Worm (Caenorhabditis elegans) whole organism, young adult: ENCODE data around the gene F58B4.5.
A peak's percentile ranks its signal among the peaks of the same experiment; 100 is the strongest.

Experiments used
- B0019.2 ChIP-seq: fragments of 200-800 bp; sonication (Bioruptor generic); conservative IDR thresholded peaks from 2 replicates; pipeline ENCODE4 v1.3.6; 2022; ENCODE audit warnings: missing genetic modification reagents, missing genetic modification characterization, missing compliant biosample characterization
- D2030.7 ChIP-seq: fragments of 200-800 bp; sonication (Bioruptor generic); IDR thresholded peaks from 2 replicates; pipeline ENCODE4 v1.3.6; 2022; ENCODE audit warnings: missing genetic modification reagents, missing genetic modification characterization, missing compliant biosample characterization
- F22D6.2 ChIP-seq: sonication (generic microtip); optimal IDR thresholded peaks from 2 replicates; lab custom pipeline; 2016; ENCODE audit warnings: mild to moderate bottlenecking, missing genetic modification characterization, missing compliant biosample characterization
- F49E8.2 ChIP-seq: sonication (generic microtip); optimal IDR thresholded peaks from 3 replicates; lab custom pipeline; 2017; ENCODE audit warnings: missing genetic modification characterization, mild to moderate bottlenecking, missing compliant biosample characterization, antibody characterized with exemption, moderate library complexity; ENCODE audit not compliant: insufficient read depth
- F52B5.7 ChIP-seq: sonication (generic microtip); optimal IDR thresholded peaks from 2 replicates; lab custom pipeline; 2016; ENCODE audit warnings: mild to moderate bottlenecking, missing genetic modification characterization, missing compliant biosample characterization
- F57A8.1 ChIP-seq: fragments of 200-800 bp; sonication (Bioruptor generic); optimal IDR thresholded peaks from 2 replicates; lab custom pipeline; 2018; ENCODE audit warnings: mild to moderate bottlenecking, missing genetic modification characterization, moderate library complexity, missing compliant biosample characterization
- K12H6.12 ChIP-seq: fragments of 200-800 bp; sonication (Bioruptor generic); optimal IDR thresholded peaks from 2 replicates; lab custom pipeline; 2018; ENCODE audit warnings: mild to moderate bottlenecking, missing genetic modification characterization, missing compliant biosample characterization
- Y53G8AR.9 ChIP-seq: fragments of 200-800 bp; sonication (Bioruptor generic); conservative IDR thresholded peaks from 2 replicates; pipeline ENCODE4 v1.3.6; 2022; ENCODE audit warnings: missing genetic modification reagents, missing genetic modification characterization, missing compliant biosample characterization
- Y56A3A.18 ChIP-seq: fragments of 200-800 bp; sonication (Bioruptor generic); IDR thresholded peaks from 2 replicates; pipeline ENCODE4 v1.3.6; 2022; ENCODE audit warnings: missing genetic modification reagents, missing genetic modification characterization, missing compliant biosample characterization
- Y95B8A.8 ChIP-seq: fragments of 200-800 bp; sonication (Bioruptor generic); IDR thresholded peaks from 2 replicates; pipeline ENCODE4 v1.3.6; 2022; ENCODE audit warnings: missing genetic modification reagents, missing genetic modification characterization, missing compliant biosample characterization
- akir-1 ChIP-seq: fragments of 200-800 bp; sonication (Bioruptor generic); optimal IDR thresholded peaks from 2 replicates; lab custom pipeline; 2018; ENCODE audit warnings: mild to moderate bottlenecking, missing genetic modification characterization, moderate library complexity, missing compliant biosample characterization
- ama-1 ChIP-seq, 3 experiments: fragments of 150-350 bp in 1 of 3; sonication (generic microtip) in 2 of 3; optimal IDR thresholded peaks; 2 replicates each; lab custom pipeline; 2014 to 2018; ENCODE audit warnings: missing biosample characterization in 2 of 3, missing genetic modification characterization in 2 of 3, missing genetic modification reagents in 2 of 3
- attf-3 ChIP-seq: fragments of 200-800 bp; sonication (Bioruptor generic); conservative IDR thresholded peaks from 2 replicates; pipeline ENCODE4 v1.3.6; 2022; ENCODE audit warnings: missing genetic modification reagents, missing genetic modification characterization, missing compliant biosample characterization
- attf-5 ChIP-seq: fragments of 200-800 bp; sonication (Bioruptor generic); optimal IDR thresholded peaks from 2 replicates; lab custom pipeline; 2018; ENCODE audit warnings: mild to moderate bottlenecking, missing genetic modification characterization, missing compliant biosample characterization
- attf-6 ChIP-seq: fragments of 200-800 bp; sonication (Bioruptor generic); IDR thresholded peaks from 2 replicates; pipeline ENCODE4 v1.3.6; 2022; ENCODE audit warnings: missing genetic modification reagents, missing genetic modification characterization, missing compliant biosample characterization
- bed-1 ChIP-seq: fragments of 200-800 bp; sonication (Bioruptor generic); IDR thresholded peaks from 2 replicates; pipeline ENCODE4 v1.3.6; 2022; ENCODE audit warnings: missing genetic modification reagents, missing genetic modification characterization, missing compliant biosample characterization
- cebp-1 ChIP-seq, 2 experiments: fragments of 200-800 bp in 1 of 2; sonication (Bioruptor generic) in 1 of 2; sonication (generic microtip) in 1 of 2; IDR thresholded peaks in 1 of 2; optimal IDR thresholded peaks in 1 of 2; 2 replicates each; pipeline versions ENCODE4 v1.3.6 to Lab custom; 2017 to 2022; ENCODE audit warnings: missing compliant biosample characterization in 2 of 2, missing genetic modification characterization in 2 of 2, mild to moderate bottlenecking in 1 of 2, missing genetic modification reagents in 1 of 2, moderate library complexity in 1 of 2
- ceh-40 ChIP-seq: fragments of 200-800 bp; sonication (Bioruptor generic); IDR thresholded peaks from 2 replicates; pipeline ENCODE4 v1.3.6; 2022; ENCODE audit warnings: missing genetic modification characterization, missing compliant biosample characterization
- ceh-58 ChIP-seq: fragments of 200-800 bp; sonication (Bioruptor generic); IDR thresholded peaks from 2 replicates; pipeline ENCODE4 v1.3.6; 2022; ENCODE audit warnings: missing genetic modification characterization, missing compliant biosample characterization
- dox-1 ChIP-seq: fragments of 200-800 bp; sonication (Bioruptor generic); IDR thresholded peaks from 2 replicates; pipeline ENCODE4 v1.3.6; 2022; ENCODE audit warnings: missing genetic modification reagents, missing genetic modification characterization, missing compliant biosample characterization
- dpl-1 ChIP-seq: fragments of 150-350 bp; optimal IDR thresholded peaks from 2 replicates; lab custom pipeline; 2014; ENCODE audit warnings: missing biosample characterization, missing genetic modification reagents, missing genetic modification characterization
- fkh-3 ChIP-seq: sonication (generic microtip); optimal IDR thresholded peaks from 2 replicates; lab custom pipeline; 2016; ENCODE audit warnings: mild to moderate bottlenecking, missing genetic modification characterization, missing compliant biosample characterization
- hlh-12 ChIP-seq: sonication (generic microtip); optimal IDR thresholded peaks from 2 replicates; lab custom pipeline; 2016; ENCODE audit warnings: missing genetic modification characterization, missing compliant biosample characterization
- hlh-26 ChIP-seq: fragments of 200-800 bp; sonication (Bioruptor generic); conservative IDR thresholded peaks from 2 replicates; pipeline ENCODE4 v1.3.6; 2022; ENCODE audit warnings: missing genetic modification reagents, missing genetic modification characterization, missing compliant biosample characterization
- hrde-1 ChIP-seq: sonication (generic microtip); optimal IDR thresholded peaks from 2 replicates; lab custom pipeline; 2016; ENCODE audit warnings: missing genetic modification characterization, mild to moderate bottlenecking, missing compliant biosample characterization, moderate library complexity, missing genotype, missing genetic modification reagents, borderline replicate concordance
- let-607 ChIP-seq, 2 experiments: fragments of 200-800 bp in 1 of 2; sonication (Bioruptor generic) in 1 of 2; sonication (generic microtip) in 1 of 2; optimal IDR thresholded peaks; 2 replicates each; lab custom pipeline; 2016 to 2018; ENCODE audit warnings: mild to moderate bottlenecking in 2 of 2, missing compliant biosample characterization in 2 of 2, missing genetic modification characterization in 2 of 2, moderate library complexity in 2 of 2, missing genotype in 1 of 2
- lsl-1 ChIP-seq: fragments of 200-800 bp; sonication (Bioruptor generic); optimal IDR thresholded peaks from 2 replicates; lab custom pipeline; 2018; ENCODE audit warnings: mild to moderate bottlenecking, missing genetic modification characterization, moderate library complexity, missing compliant biosample characterization
- madf-3 ChIP-seq: fragments of 200-800 bp; sonication (Bioruptor generic); IDR thresholded peaks from 2 replicates; pipeline ENCODE4 v1.3.6; 2022; ENCODE audit warnings: missing genetic modification reagents, missing genetic modification characterization, missing compliant biosample characterization
- mel-28 ChIP-seq: sonication (generic microtip); optimal IDR thresholded peaks from 2 replicates; lab custom pipeline; 2016; ENCODE audit warnings: borderline replicate concordance, mild to moderate bottlenecking, missing genetic modification characterization, missing compliant biosample characterization
- nfya-2 ChIP-seq: fragments of 200-800 bp; sonication (Bioruptor generic); IDR thresholded peaks from 2 replicates; pipeline ENCODE4 v1.3.6; 2022; ENCODE audit warnings: missing genetic modification reagents, missing genetic modification characterization, missing compliant biosample characterization
- nhr-120 ChIP-seq: fragments of 200-800 bp; sonication (Bioruptor generic); IDR thresholded peaks from 2 replicates; pipeline ENCODE4 v1.3.6; 2022; ENCODE audit warnings: missing genetic modification characterization, missing compliant biosample characterization
- nhr-80 ChIP-seq: sonication (generic microtip); optimal IDR thresholded peaks from 2 replicates; lab custom pipeline; 2016; ENCODE audit warnings: missing genetic modification characterization, missing compliant biosample characterization
- repo-1 ChIP-seq: sonication (generic microtip); optimal IDR thresholded peaks from 2 replicates; lab custom pipeline; 2017; ENCODE audit warnings: mild to moderate bottlenecking, missing genetic modification characterization, missing compliant biosample characterization
- rpc-1 ChIP-seq, 2 experiments: fragments of 150-350 bp in 1 of 2; sonication (generic microtip) in 1 of 2; optimal IDR thresholded peaks; 2 replicates each; lab custom pipeline; 2014 to 2018; ENCODE audit warnings: missing biosample characterization in 1 of 2, missing genetic modification characterization in 1 of 2, missing genetic modification reagents in 1 of 2, missing genotype in 1 of 2
- sea-2 ChIP-seq: fragments of 200-800 bp; sonication (Bioruptor generic); IDR thresholded peaks from 2 replicates; pipeline ENCODE4 v1.3.6; 2022; ENCODE audit warnings: missing genetic modification characterization, missing compliant biosample characterization
- snpc-1.3 ChIP-seq: sonication (generic microtip); optimal IDR thresholded peaks from 2 replicates; lab custom pipeline; 2017; ENCODE audit warnings: missing genetic modification characterization, mild to moderate bottlenecking, missing compliant biosample characterization, antibody characterized with exemption, moderate library complexity, missing genotype, missing genetic modification reagents; ENCODE audit not compliant: insufficient read depth
- tbp1 ChIP-seq: fragments of 200-800 bp; sonication (Bioruptor generic); optimal IDR thresholded peaks from 2 replicates; lab custom pipeline; 2018; ENCODE audit warnings: mild to moderate bottlenecking, missing genetic modification characterization, missing compliant biosample characterization
- tlf-1 ChIP-seq: fragments of 200-800 bp; sonication (Bioruptor generic); optimal IDR thresholded peaks from 2 replicates; lab custom pipeline; 2018; ENCODE audit warnings: mild to moderate bottlenecking, missing genetic modification characterization, missing compliant biosample characterization
- unc-130 ChIP-seq: sonication (generic microtip); optimal IDR thresholded peaks from 2 replicates; lab custom pipeline; 2016; ENCODE audit warnings: missing genetic modification reagents, missing genetic modification characterization, missing compliant biosample characterization
- ztf-22 ChIP-seq: fragments of 200-800 bp; sonication (Bioruptor generic); optimal IDR thresholded peaks from 2 replicates; lab custom pipeline; 2018; ENCODE audit warnings: mild to moderate bottlenecking, missing genetic modification characterization, moderate library complexity, missing compliant biosample characterization
- ztf-6 ChIP-seq: fragments of 200-800 bp; sonication (Bioruptor generic); IDR thresholded peaks from 2 replicates; pipeline ENCODE4 v1.3.6; 2022; ENCODE audit warnings: missing genetic modification reagents, missing genetic modification characterization, missing compliant biosample characterization

The F58B4.5 gene

ce11 chrV:10896295-10896694, 36.2 kb upstream of the F58B4.5 start, which contains the start of gene F32D8.13 (continued):
- TF ChIP-seq cebp-1 (GFP tag; IDR thresholded peaks at IDR 0.05; lab: Robert Waterston, UW) (no peak), cebp-1 (tag; optimal IDR thresholded peaks at IDR 0.05; lab: Kevin White, UChicago) (no peak), F52B5.7 (tag; lab: Kevin White, UChicago) (no peak), nfya-2 (no peak), rpc-1 (optimal IDR thresholded peaks at IDR 0.05; lab: Kevin White, UChicago) (no peak), rpc-1 (tag; optimal IDR thresholded peaks at IDR 0.05; lab: Kevin White, UChicago) (no peak), nhr-80 (no peak), ztf-22 (GFP tag; lab: Kevin White, UChicago) (no peak), dpl-1 (GFP tag; lab: Kevin White, UChicago) (no peak), let-607 (tag; optimal IDR thresholded peaks at IDR 0.05; lab: Kevin White, UChicago) (peak in 1 of 2 experiments; percentile 40), attf-6 (0 out of 2 replicates have a peak, but pooled peaks have one; percentile 41), madf-3 (GFP tag; lab: Robert Waterston, UW) (0 out of 2 replicates have a peak, but pooled peaks have one; percentile 3), tbp1 (GFP tag; lab: Kevin White, UChicago) (no peak), D2030.7 (no peak), ama-1 (optimal IDR thresholded peaks at IDR 0.05; lab: Kevin White, UChicago) (peak; percentile 58), ama-1 (GFP tag; optimal IDR thresholded peaks at IDR 0.05; lab: Kevin White, UChicago) (no peak), tlf-1 (GFP tag; lab: Kevin White, UChicago) (no peak), fkh-3 (tag; lab: Kevin White, UChicago) (no peak)
- TF ChIP-seq, all 124 proteins: peak for 7

ce11 chrV:10896706-10897105, 35.8 kb upstream of the F58B4.5 start:
- TF ChIP-seq mel-28 (tag; lab: Kevin White, UChicago) (no peak), sea-2 (GFP tag; lab: Robert Waterston, UW) (no peak), ceh-58 (GFP tag; lab: Robert Waterston, UW) (0 out of 2 replicates have a peak, but pooled peaks have one; percentile 5), snpc-1.3 (tag; lab: Kevin White, UChicago) (no peak), Y56A3A.18 (GFP tag; lab: Robert Waterston, UW) (0 out of 2 replicates have a peak, but pooled peaks have one; percentile 10), bed-1 (no peak)

ce11 chrV:10897106-10897171, 35.6 kb upstream of the F58B4.5 start, which contains the start of gene sec-61.G:
TSS of gene sec-61.G (minus strand) at chrV:10897143.
- no peak for TF ChIP-seq rpc-1 (optimal IDR thresholded peaks at IDR 0.05; lab: Kevin White, UChicago)
- TF ChIP-seq rpc-1 (tag; optimal IDR thresholded peaks at IDR 0.05; lab: Kevin White, UChicago): no peak
- no peak for TF ChIP-seq F57A8.1 (GFP tag; lab: Kevin White, UChicago)
- TF ChIP-seq F49E8.2 (tag; lab: Kevin White, UChicago): no peak
- TF ChIP-seq hlh-12 (tag; lab: Kevin White, UChicago): no peak
- no peak for TF ChIP-seq Y53G8AR.9 (GFP tag; lab: Robert Waterston, UW)
- no peak for TF ChIP-seq sea-2 (GFP tag; lab: Robert Waterston, UW)
- no peak for TF ChIP-seq ceh-40
- TF ChIP-seq, all 124 proteins: peak for 0

- TF ChIP-seq fkh-3 (tag; lab: Kevin White, UChicago): no peak
- peak; percentile 91 for TF ChIP-seq F22D6.2 (tag; lab: Kevin White, UChicago)
- TF ChIP-seq Y95B8A.8 (GFP tag; lab: Robert Waterston, UW): peak; percentile 96
- peak; percentile 99 for TF ChIP-seq dpl-1 (GFP tag; lab: Kevin White, UChicago)
- TF ChIP-seq repo-1 (tag; lab: Kevin White, UChicago): peak; percentile 93
- peak; percentile 99 for TF ChIP-seq dox-1 (GFP tag; lab: Robert Waterston, UW)
- peak; percentile 87 for TF ChIP-seq B0019.2 (GFP tag; lab: Robert Waterston, UW)
- TF ChIP-seq attf-5 (GFP tag; lab: Kevin White, UChicago): peak; percentile 100
- TF ChIP-seq nhr-120: 0 out of 2 replicates have a peak, but pooled peaks have one; percentile 69
- TF ChIP-seq hlh-26 (GFP tag; lab: Robert Waterston, UW): no peak
- TF ChIP-seq cebp-1 (GFP tag; IDR thresholded peaks at IDR 0.05; lab: Robert Waterston, UW): peak; percentile 72; the same call in 1 of the 2 replicates
- TF ChIP-seq cebp-1 (tag; optimal IDR thresholded peaks at IDR 0.05; lab: Kevin White, UChicago): peak; percentile 93
- TF ChIP-seq hrde-1 (tag; lab: Kevin White, UChicago): peak; percentile 88
- TF ChIP-seq ztf-6 (GFP tag; lab: Robert Waterston, UW): peak; percentile 91
- peak; percentile 97 for TF ChIP-seq K12H6.12 (tag; lab: Kevin White, UChicago)
- TF ChIP-seq Y56A3A.18 (GFP tag; lab: Robert Waterston, UW): peak; percentile 90
- TF ChIP-seq attf-3 (GFP tag; lab: Robert Waterston, UW): peak; percentile 83
- TF ChIP-seq lsl-1 (GFP tag; lab: Kevin White, UChicago): peak; percentile 87
- peak; percentile 71 for TF ChIP-seq akir-1
- TF ChIP-seq unc-130 (GFP tag; lab: Kevin White, UChicago): peak; percentile 96
Measured at ce11 chrV:10897172-10897571, 35.3 kb upstream of the F58B4.5 start.
